Fruit fly (Drosophila melanogaster) whole organism, wandering third instar larva: ENCODE results near the gene Taf6.

ENCODE experiments used
- Abd-B ChIP-seq: fragments of >200 bp; optimal IDR thresholded peaks from 2 replicates; lab custom pipeline; 2017; ENCODE audit warnings: missing biosample characterization, missing genetic modification characterization
- CG32264 ChIP-seq: fragments of 200-800 bp; sonication (Bioruptor generic); optimal IDR thresholded peaks from 2 replicates; lab custom pipeline; 2016; ENCODE audit warnings: missing biosample characterization, missing genetic modification characterization
- CG9705 ChIP-seq: fragments of 200-800 bp; sonication (Bioruptor generic); optimal IDR thresholded peaks from 2 replicates; lab custom pipeline; 2018; ENCODE audit warnings: missing biosample characterization, mild to moderate bottlenecking, missing genetic modification characterization
- CrebA ChIP-seq: fragments of 200-800 bp; sonication (Bioruptor generic); optimal IDR thresholded peaks from 2 replicates; lab custom pipeline; 2016; ENCODE audit warnings: missing biosample characterization, mild to moderate bottlenecking, missing genetic modification characterization, borderline replicate concordance
- Dfd ChIP-seq: fragments of >200 bp; optimal IDR thresholded peaks from 2 replicates; lab custom pipeline; 2017; ENCODE audit warnings: missing biosample characterization, missing genetic modification characterization
- Dif ChIP-seq: fragments of 200-275, 200-300 bp; sonication (Bioruptor generic); optimal IDR thresholded peaks from 2 replicates; lab custom pipeline; 2018; ENCODE audit warnings: missing biosample characterization, missing genetic modification characterization; ENCODE audit not compliant: partially characterized antibody
- GATAd ChIP-seq: sonication (Bioruptor generic); optimal IDR thresholded peaks from 2 replicates; lab custom pipeline; 2016; ENCODE audit warnings: missing biosample characterization, missing genetic modification characterization
- HLH106 ChIP-seq: fragments of 200-800 bp; optimal IDR thresholded peaks from 3 replicates; lab custom pipeline; 2019; ENCODE audit warnings: missing biosample characterization, mild to moderate bottlenecking, missing genetic modification characterization, moderate library complexity
- Hnf4 ChIP-seq: fragments of 200-800 bp; sonication (Bioruptor generic); optimal IDR thresholded peaks from 2 replicates; lab custom pipeline; 2016; ENCODE audit warnings: missing biosample characterization, mild to moderate bottlenecking, missing genetic modification characterization
- Hr78 ChIP-seq: fragments of >200 bp; optimal IDR thresholded peaks from 2 replicates; lab custom pipeline; 2017; ENCODE audit warnings: missing biosample characterization, missing genetic modification characterization
- Hr83 ChIP-seq: fragments of 200-300 bp; sonication (Bioruptor generic); optimal IDR thresholded peaks from 2 replicates; lab custom pipeline; 2016; ENCODE audit warnings: missing biosample characterization, mild to moderate bottlenecking, missing genetic modification characterization, moderate library complexity; ENCODE audit not compliant: poor library complexity, severe bottlenecking
- Jra ChIP-seq: sonication (Bioruptor generic); optimal IDR thresholded peaks from 2 replicates; lab custom pipeline; 2016; ENCODE audit warnings: missing biosample characterization, missing genetic modification characterization
- Mio ChIP-seq: sonication (Bioruptor generic); optimal IDR thresholded peaks from 2 replicates; lab custom pipeline; 2016; ENCODE audit warnings: missing biosample characterization, missing genetic modification characterization
- Myc ChIP-seq: fragments of >200 bp; optimal IDR thresholded peaks from 2 replicates; lab custom pipeline; 2017
- N ChIP-seq: fragments of >200 bp; optimal IDR thresholded peaks from 2 replicates; lab custom pipeline; 2018; ENCODE audit warnings: missing biosample characterization, missing external identifiers, missing genetic modification characterization
- OdsH ChIP-seq: fragments of 200-800 bp; sonication (Bioruptor generic); optimal IDR thresholded peaks from 2 replicates; lab custom pipeline; 2016; ENCODE audit warnings: missing biosample characterization, mild to moderate bottlenecking, missing genetic modification characterization
- Rel ChIP-seq, 2 experiments: fragments of 200-800 bp; sonication (Bioruptor generic) in 1 of 2; optimal IDR thresholded peaks; 2 replicates in 1 of 2; 3 replicates in 1 of 2; lab custom pipeline; 2016 to 2019; ENCODE audit warnings: mild to moderate bottlenecking in 2 of 2, missing biosample characterization in 2 of 2, missing genetic modification characterization in 2 of 2, moderate library complexity in 1 of 2
- Sp1 ChIP-seq: fragments of 200-800 bp; sonication (Bioruptor generic); optimal IDR thresholded peaks from 3 replicates; lab custom pipeline; 2019; ENCODE audit warnings: missing biosample characterization, mild to moderate bottlenecking, missing genetic modification characterization, moderate library complexity
- Vsx2 ChIP-seq: fragments of 200-300, 225-300 bp; sonication (Bioruptor generic); optimal IDR thresholded peaks from 2 replicates; lab custom pipeline; 2018; ENCODE audit warnings: missing biosample characterization, missing genetic modification characterization; ENCODE audit not compliant: partially characterized antibody
- br ChIP-seq: fragments of 200-800 bp; sonication (Bioruptor generic); optimal IDR thresholded peaks from 2 replicates; lab custom pipeline; 2016; ENCODE audit warnings: missing biosample characterization, missing genetic modification characterization
- brk ChIP-seq: fragments of 200-800 bp; sonication (Bioruptor generic); optimal IDR thresholded peaks from 2 replicates; lab custom pipeline; 2016; ENCODE audit warnings: missing biosample characterization, mild to moderate bottlenecking, missing genetic modification characterization
- dl ChIP-seq, 2 experiments: fragments of 175-275, 200-275 bp in 1 of 2; fragments of 200-275 bp in 1 of 2; sonication (Bioruptor generic); optimal IDR thresholded peaks; lab custom pipeline; 2018; ENCODE audit warnings: mild to moderate bottlenecking in 2 of 2, missing biosample characterization in 2 of 2, missing genetic modification characterization in 2 of 2, moderate library complexity in 2 of 2; ENCODE audit not compliant: partially characterized antibody in 2 of 2, insufficient read depth in 1 of 2
- dmrt93B ChIP-seq: fragments of 200-800 bp; sonication (Bioruptor generic); optimal IDR thresholded peaks from 2 replicates; lab custom pipeline; 2018; ENCODE audit warnings: missing biosample characterization, mild to moderate bottlenecking, missing genetic modification characterization
- dsf ChIP-seq: sonication (Bioruptor generic); optimal IDR thresholded peaks from 2 replicates; lab custom pipeline; 2016; ENCODE audit warnings: missing biosample characterization, missing genetic modification characterization, borderline replicate concordance
- ey ChIP-seq: fragments of 200-800 bp; sonication (Bioruptor generic); optimal IDR thresholded peaks from 2 replicates; lab custom pipeline; 2016; ENCODE audit warnings: missing biosample characterization, missing genetic modification characterization
- foxo ChIP-seq, 2 experiments: fragments of 200-800 bp; sonication (Bioruptor generic); optimal IDR thresholded peaks; 2 replicates in 1 of 2; 3 replicates in 1 of 2; lab custom pipeline; 2016 to 2017; ENCODE audit warnings: missing biosample characterization in 2 of 2, missing genetic modification characterization in 2 of 2
- fru ChIP-seq: fragments of 200-800 bp; sonication (Bioruptor generic); optimal IDR thresholded peaks from 3 replicates; lab custom pipeline; 2016; ENCODE audit warnings: missing biosample characterization, mild to moderate bottlenecking, missing genetic modification characterization
- h ChIP-seq: fragments of 200-800 bp; sonication (Bioruptor generic); optimal IDR thresholded peaks from 3 replicates; lab custom pipeline; 2016; ENCODE audit warnings: missing biosample characterization, mild to moderate bottlenecking, missing genetic modification characterization
- jim ChIP-seq: fragments of 175-275, 200-325 bp; sonication (Bioruptor generic); optimal IDR thresholded peaks from 2 replicates; lab custom pipeline; 2016; ENCODE audit warnings: missing biosample characterization, mild to moderate bottlenecking, missing genetic modification characterization
- lola ChIP-seq: fragments of >200 bp; optimal IDR thresholded peaks from 2 replicates; lab custom pipeline; 2017; ENCODE audit warnings: missing biosample characterization, missing genetic modification characterization
- pan ChIP-seq: fragments of >200 bp; optimal IDR thresholded peaks from 2 replicates; lab custom pipeline; 2017
- psq ChIP-seq: fragments of 200-800 bp; sonication (Bioruptor generic); optimal IDR thresholded peaks from 3 replicates; lab custom pipeline; 2017; ENCODE audit warnings: missing biosample characterization, mild to moderate bottlenecking, missing genetic modification characterization, moderate library complexity
- sage ChIP-seq: fragments of 200-800 bp; sonication (Bioruptor generic); optimal IDR thresholded peaks from 2 replicates; lab custom pipeline; 2016; ENCODE audit warnings: missing biosample characterization, mild to moderate bottlenecking, missing genetic modification characterization
- sv ChIP-seq: fragments of 200-800 bp; sonication (Bioruptor generic); optimal IDR thresholded peaks from 3 replicates; lab custom pipeline; 2016; ENCODE audit warnings: missing biosample characterization, missing genetic modification characterization
- tai ChIP-seq: sonication (Bioruptor generic); optimal IDR thresholded peaks from 2 replicates; lab custom pipeline; 2016; ENCODE audit warnings: missing biosample characterization, missing genetic modification characterization
- usp ChIP-seq: fragments of >200 bp; optimal IDR thresholded peaks from 2 replicates; lab custom pipeline; 2017; ENCODE audit warnings: missing biosample characterization, missing genetic modification characterization
- woc ChIP-seq: sonication (Bioruptor generic); optimal IDR thresholded peaks from 2 replicates; lab custom pipeline; 2016; ENCODE audit warnings: missing biosample characterization, mild to moderate bottlenecking, missing genetic modification characterization

The Taf6 gene

DNA sequence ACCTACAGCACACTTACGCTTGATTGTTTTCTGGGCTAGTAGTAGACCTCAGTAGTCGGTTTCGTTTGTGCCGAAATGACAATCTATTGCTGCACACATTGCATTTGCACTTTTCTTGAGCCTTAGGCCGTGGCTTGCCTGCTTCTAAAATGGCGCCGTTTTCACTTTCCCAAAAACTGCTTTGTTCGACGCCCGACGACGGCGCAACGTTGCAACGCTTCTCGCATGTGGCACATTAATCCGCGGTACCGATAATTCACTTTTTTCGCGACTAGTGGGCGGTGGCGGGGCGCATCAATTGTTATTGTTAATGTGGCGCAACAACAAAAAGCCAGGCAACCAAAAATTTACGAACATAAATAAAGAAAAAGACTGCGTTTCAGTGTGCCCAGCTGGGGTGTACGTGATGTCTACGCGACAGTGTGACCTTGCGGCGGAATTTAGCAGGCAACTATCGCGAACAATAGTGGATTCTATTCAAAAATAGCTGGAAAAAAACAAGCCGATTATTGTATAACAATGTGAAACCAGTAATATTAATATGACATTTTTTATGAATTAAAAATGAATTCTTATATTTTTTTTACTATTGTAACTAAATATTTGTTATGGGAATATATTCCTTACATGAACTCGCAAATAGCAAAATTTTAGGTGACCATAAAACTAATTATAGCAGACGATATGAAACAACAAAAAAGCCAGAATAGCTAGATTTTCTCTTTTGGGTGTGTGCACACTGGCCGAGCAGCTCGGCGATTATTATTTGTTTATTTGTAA is at the start of gene Taf6, which contains the start of gene ash1:
Gene Taf6, plus strand, starts transcription at position 720 of the 780 bp plus-strand sequence.
Gene ash1, minus strand, starts transcription at position 387 of the 780 bp plus-strand sequence.
- TF ChIP-seq Rel (GFP tag; optimal IDR thresholded peaks at IDR 0.05; lab: Kevin White, UChicago): no peak
- peak; percentile 45 for TF ChIP-seq Rel (tag; optimal IDR thresholded peaks at IDR 0.05; lab: Kevin White, UChicago)
- no peak for TF ChIP-seq N (GFP tag; lab: Kevin White, UChicago)
- peak; percentile 88 for TF ChIP-seq Myc (lab: Kevin White, UChicago)

DNA sequence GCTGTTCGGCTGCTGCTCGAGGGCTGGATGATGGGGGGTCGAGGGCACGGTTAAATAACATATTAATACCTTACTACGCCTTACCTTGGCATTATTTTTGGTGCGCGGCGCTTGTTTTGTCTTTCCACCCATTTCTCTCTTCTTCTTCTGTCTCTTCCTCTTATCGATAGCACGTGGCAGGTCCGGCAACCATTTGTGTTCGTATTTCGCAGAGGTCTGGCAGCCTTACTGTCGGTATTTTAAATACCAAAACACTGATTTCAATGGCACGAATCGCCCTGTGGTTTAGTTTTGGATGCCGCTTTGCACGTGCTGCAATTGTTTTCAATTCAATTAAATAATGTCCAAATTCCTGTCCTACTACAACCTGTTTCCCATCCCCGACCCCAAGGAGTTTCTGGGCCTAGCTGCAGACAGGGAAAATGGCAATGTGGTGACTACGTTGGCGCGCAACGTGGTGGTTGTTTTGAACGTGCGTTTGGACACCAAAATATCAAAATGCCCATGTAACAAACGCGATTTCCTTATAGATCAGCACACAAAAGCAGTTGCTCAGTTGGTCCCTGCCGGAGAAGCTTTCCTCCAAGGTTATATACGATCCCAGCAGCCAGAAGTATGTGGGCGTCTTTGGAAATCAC is 46.6 kb upstream of the Taf6 start, which contains the start of the genes Ltn1 and CG9300:
Gene Ltn1, minus strand, starts transcription at position 155 of the 638 bp plus-strand sequence.
Gene CG9300, plus strand, starts transcription at position 285 of the 638 bp plus-strand sequence.
- TF ChIP-seq pan (lab: Kevin White, UChicago): no peak
- peak; percentile 9 for TF ChIP-seq Hr83 (GFP tag; lab: Kevin White, UChicago)
- TF ChIP-seq Myc (lab: Kevin White, UChicago): peak; percentile 43
- TF ChIP-seq Vsx2 (GFP tag; lab: Kevin White, UChicago): no peak
- TF ChIP-seq dmrt93B (GFP tag; lab: Kevin White, UChicago): no peak
- no peak for TF ChIP-seq dl (GFP tag; optimal IDR thresholded peaks at IDR 0.05; lab: Kevin White, UChicago; ENCODE audit: insufficient read depth in 1 of 2, partially characterized antibody in 2 of 2)
- no peak for TF ChIP-seq psq (GFP tag; lab: Kevin White, UChicago)
- no peak for TF ChIP-seq tai (GFP tag; lab: Kevin White, UChicago)
- TF ChIP-seq dsf (GFP tag; lab: Kevin White, UChicago): no peak

DNA sequence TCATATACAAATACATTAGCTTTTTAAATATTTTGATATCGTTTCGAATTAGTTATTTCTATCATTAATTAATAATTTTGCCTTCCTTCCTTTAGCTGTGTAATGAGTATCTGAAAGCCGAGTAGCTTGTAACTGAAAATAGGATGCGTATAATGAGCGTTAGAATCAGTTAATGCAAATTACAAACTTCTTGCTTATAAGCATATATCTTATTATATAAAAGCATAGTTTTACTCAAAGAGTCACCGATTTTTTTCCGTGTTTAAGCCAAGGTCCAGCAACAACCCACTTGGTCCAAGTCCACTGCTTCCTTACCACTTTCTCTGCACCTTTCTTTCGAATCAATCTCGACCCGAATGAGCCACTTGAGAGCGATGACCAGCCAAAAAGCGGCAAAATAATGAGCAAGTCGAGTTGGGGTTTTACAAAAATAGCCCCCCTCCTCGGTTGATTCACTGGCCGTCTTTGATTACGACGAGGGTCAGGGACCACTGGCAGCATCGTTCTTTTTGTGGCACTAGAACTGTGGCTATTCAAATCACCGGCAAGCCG is 42.9 kb upstream of the Taf6 start:
- TF ChIP-seq foxo (GFP tag; optimal IDR thresholded peaks at IDR 0.05; lab: Kevin White, UChicago): peak in 1 of 2 experiments; percentile 17
- no peak for TF ChIP-seq Rel (GFP tag; optimal IDR thresholded peaks at IDR 0.05; lab: Kevin White, UChicago)
- peak; percentile 31 for TF ChIP-seq Rel (tag; optimal IDR thresholded peaks at IDR 0.05; lab: Kevin White, UChicago)
- no peak for TF ChIP-seq sv

DNA sequence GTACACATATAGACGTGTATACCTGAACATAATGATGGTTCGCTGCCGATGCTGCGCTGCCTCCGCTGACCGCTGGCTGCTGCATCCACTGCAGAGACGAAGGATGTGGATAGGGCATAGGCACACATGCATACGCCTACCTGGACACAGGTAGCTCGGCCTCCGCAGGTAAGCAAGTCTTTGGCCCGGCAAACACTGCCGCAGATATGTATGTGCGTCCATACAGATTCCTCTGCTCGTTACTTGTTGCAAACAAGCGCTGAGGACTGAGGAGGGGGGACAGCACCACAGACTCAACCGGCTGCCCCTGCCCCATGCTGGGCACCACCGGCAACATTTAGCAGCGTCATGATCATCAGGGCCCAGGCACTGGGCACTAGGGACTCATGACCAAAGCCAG is 42.1 kb upstream of the Taf6 start:
- TF ChIP-seq lola (GFP tag; lab: Kevin White, UChicago): no peak
- no peak for TF ChIP-seq foxo (GFP tag; optimal IDR thresholded peaks at IDR 0.05; lab: Kevin White, UChicago)
- no peak for TF ChIP-seq GATAd (GFP tag; lab: Kevin White, UChicago)
- TF ChIP-seq dl (GFP tag; optimal IDR thresholded peaks at IDR 0.05; lab: Kevin White, UChicago; ENCODE audit: insufficient read depth in 1 of 2, partially characterized antibody in 2 of 2): no peak
- TF ChIP-seq Myc (lab: Kevin White, UChicago): no peak
- TF ChIP-seq Hr78 (GFP tag; lab: Kevin White, UChicago): no peak
- no peak for TF ChIP-seq HLH106 (tag; lab: Kevin White, UChicago)
- no peak for TF ChIP-seq Hnf4 (GFP tag; lab: Kevin White, UChicago)
- TF ChIP-seq usp (GFP tag; lab: Kevin White, UChicago): no peak
- no peak for TF ChIP-seq Abd-B (GFP tag; lab: Kevin White, UChicago)
- TF ChIP-seq OdsH (GFP tag; lab: Kevin White, UChicago): no peak
- no peak for TF ChIP-seq dsf (GFP tag; lab: Kevin White, UChicago)
- TF ChIP-seq sv: no peak
- TF ChIP-seq jim (GFP tag; lab: Kevin White, UChicago): no peak
- TF ChIP-seq psq (GFP tag; lab: Kevin White, UChicago): no peak
- no peak for TF ChIP-seq sage (GFP tag; lab: Kevin White, UChicago)
- TF ChIP-seq Dif: no peak
- TF ChIP-seq ey: no peak
- TF ChIP-seq Jra (GFP tag; lab: Kevin White, UChicago): no peak
- TF ChIP-seq brk (GFP tag; lab: Kevin White, UChicago): no peak
- no peak for TF ChIP-seq br (GFP tag; lab: Kevin White, UChicago)
- TF ChIP-seq woc (GFP tag; lab: Kevin White, UChicago): peak; percentile 44
- no peak for TF ChIP-seq Mio (GFP tag; lab: Kevin White, UChicago)
- TF ChIP-seq pan (lab: Kevin White, UChicago): no peak
- TF ChIP-seq dmrt93B (GFP tag; lab: Kevin White, UChicago): no peak
- TF ChIP-seq Rel (GFP tag; optimal IDR thresholded peaks at IDR 0.05; lab: Kevin White, UChicago): peak; percentile 12
- TF ChIP-seq Rel (tag; optimal IDR thresholded peaks at IDR 0.05; lab: Kevin White, UChicago): peak; percentile 3
- TF ChIP-seq tai (GFP tag; lab: Kevin White, UChicago): no peak
- no peak for TF ChIP-seq Dfd
- TF ChIP-seq CrebA (GFP tag; lab: Kevin White, UChicago): peak; percentile 25
- no peak for TF ChIP-seq N (GFP tag; lab: Kevin White, UChicago)
- no peak for TF ChIP-seq CG32264 (GFP tag; lab: Kevin White, UChicago)
- TF ChIP-seq Sp1: no peak
- TF ChIP-seq fru: peak; percentile 87
- TF ChIP-seq Vsx2 (GFP tag; lab: Kevin White, UChicago): peak; percentile 7
- TF ChIP-seq Hr83 (GFP tag; lab: Kevin White, UChicago): no peak
- TF ChIP-seq h (GFP tag; lab: Kevin White, UChicago): no peak
- TF ChIP-seq CG9705 (GFP tag; lab: Kevin White, UChicago): no peak
